Fruit fly (Drosophila melanogaster): ENCODE results near the gene Sarm.

DNA sequence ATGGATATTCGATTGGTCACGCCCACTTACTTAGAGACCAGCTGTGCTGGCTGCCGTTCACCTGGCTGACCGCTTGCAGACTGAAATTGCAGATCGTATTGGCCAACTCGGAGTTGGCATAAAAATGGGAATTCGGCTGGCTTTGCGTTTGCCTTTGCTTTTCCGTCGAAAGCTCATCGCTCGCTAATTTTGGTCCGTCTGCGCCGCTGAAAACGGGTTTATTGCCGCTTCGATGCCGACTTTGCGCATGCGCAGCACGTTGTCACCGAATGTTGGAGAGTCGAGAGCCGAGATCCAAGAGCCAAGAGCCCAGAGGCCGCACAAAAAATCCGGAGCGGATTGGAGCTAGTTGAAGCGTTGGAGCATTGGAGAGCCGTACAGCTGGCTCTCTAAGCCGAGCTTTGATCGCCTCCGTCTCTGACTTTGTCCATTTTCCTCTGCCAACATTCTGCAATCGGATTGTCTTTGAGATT is 88.1 kb downstream of the Sarm start, which contains the start of gene CG13676:
- no peak for TF ChIP-seq onecut (GFP tag; IDR thresholded peaks at IDR 0.05)
- TF ChIP-seq CG4820 (GFP tag; optimal IDR thresholded peaks at IDR 0.05) = no peak
- no peak for TF ChIP-seq CG12942 (GFP tag; optimal IDR thresholded peaks at IDR 0.05)
- no peak for TF ChIP-seq CG4328 (GFP tag; optimal IDR thresholded peaks at IDR 0.05)

Measured in whole organism, embryonic.